Worm (Caenorhabditis elegans) whole organism, L4 larva: ENCODE results near the gene Y69E1A.5.

Source experiments
- D1046.2 ChIP-seq: fragments of 200-800 bp; sonication (Bioruptor generic); IDR thresholded peaks from 2 replicates; pipeline ENCODE4 v1.3.6; 2022; ENCODE audit warnings: missing genetic modification characterization, missing compliant biosample characterization
- F44E2.7 ChIP-seq: fragments of 200-800 bp; sonication (Bioruptor generic); IDR thresholded peaks from 2 replicates; pipeline ENCODE4 v2.1.2; 2022; ENCODE audit warnings: missing genetic modification characterization, missing compliant biosample characterization
- F49E8.2 ChIP-seq: sonication (generic microtip); optimal IDR thresholded peaks from 2 replicates; lab custom pipeline; 2016; ENCODE audit warnings: missing compliant biosample characterization, mild to moderate bottlenecking, missing genetic modification characterization, borderline replicate concordance
- R02D3.7 ChIP-seq: fragments of 150-350 bp; sonication (generic microtip); optimal IDR thresholded peaks from 3 replicates; lab custom pipeline; 2014; ENCODE audit warnings: missing biosample characterization, missing genetic modification characterization
- T20F7.1 ChIP-seq: fragments of 200-800 bp; sonication (Bioruptor generic); optimal IDR thresholded peaks from 2 replicates; lab custom pipeline; 2018; ENCODE audit warnings: mild to moderate bottlenecking, missing genetic modification characterization, missing compliant biosample characterization
- Y48G9A.11 ChIP-seq: fragments of 200-800 bp; sonication (Bioruptor generic); IDR thresholded peaks from 2 replicates; pipeline ENCODE4 v1.3.6; 2022; ENCODE audit warnings: missing genetic modification reagents, missing genetic modification characterization, missing compliant biosample characterization
- Y75B8A.6 ChIP-seq: fragments of 200-800 bp; sonication (Bioruptor generic); IDR thresholded peaks from 2 replicates; pipeline ENCODE4 v1.3.6; 2022; ENCODE audit warnings: missing genetic modification reagents, missing genetic modification characterization, missing compliant biosample characterization
- ZK337.2 ChIP-seq: fragments of 200-800 bp; sonication (Bioruptor generic); IDR thresholded peaks from 2 replicates; pipeline ENCODE4 v1.3.6; 2022; ENCODE audit warnings: missing genetic modification reagents, missing genetic modification characterization, missing compliant biosample characterization
- aha-1 ChIP-seq: fragments of 150-350 bp; peaks from one replicate; lab custom pipeline; 2014; ENCODE audit warnings: missing biosample characterization, missing genetic modification characterization
- aly-2 ChIP-seq: sonication (generic microtip); optimal IDR thresholded peaks from 2 replicates; lab custom pipeline; 2018; ENCODE audit warnings: missing biosample characterization, missing genetic modification characterization
- ceh-20 ChIP-seq: fragments of 200-800 bp; sonication (Bioruptor generic); IDR thresholded peaks from 2 replicates; pipeline ENCODE4 v1.3.6; 2022; ENCODE audit warnings: missing genetic modification reagents, missing genetic modification characterization, missing compliant biosample characterization
- ceh-28 ChIP-seq: fragments of 150-350 bp; optimal IDR thresholded peaks from 2 replicates; lab custom pipeline; 2014; ENCODE audit warnings: missing biosample characterization, missing genetic modification reagents, missing genetic modification characterization
- ceh-44 ChIP-seq: fragments of 200-800 bp; sonication (Bioruptor generic); IDR thresholded peaks from 2 replicates; pipeline ENCODE4 v1.3.6; 2022; ENCODE audit warnings: missing genetic modification reagents, missing genetic modification characterization, missing compliant biosample characterization
- ceh-82 ChIP-seq: sonication (generic microtip); optimal IDR thresholded peaks from 2 replicates; lab custom pipeline; 2017; ENCODE audit warnings: missing biosample characterization, missing genetic modification characterization
- cey-2 ChIP-seq: sonication (generic microtip); optimal IDR thresholded peaks from 3 replicates; lab custom pipeline; 2017; ENCODE audit warnings: missing genetic modification characterization, mild to moderate bottlenecking, missing compliant biosample characterization, antibody characterized with exemption, borderline replicate concordance; ENCODE audit not compliant: insufficient read depth
- daf-16 ChIP-seq, 3 experiments: sonication (generic microtip); optimal IDR thresholded peaks; 2 replicates each; lab custom pipeline; 2016 to 2017; ENCODE audit warnings: missing genetic modification characterization in 3 of 3, missing genetic modification reagents in 3 of 3, mild to moderate bottlenecking in 2 of 3, missing compliant biosample characterization in 2 of 3, missing biosample characterization in 1 of 3, moderate library complexity in 1 of 3
- daf-8 ChIP-seq: fragments of 200-800 bp; sonication (Bioruptor generic); IDR thresholded peaks from 2 replicates; pipeline ENCODE4 v1.3.6; 2022; ENCODE audit warnings: missing genetic modification characterization, missing compliant biosample characterization
- dmd-6 ChIP-seq: fragments of 200-800 bp; sonication (Bioruptor generic); IDR thresholded peaks from 2 replicates; pipeline ENCODE4 v1.3.6; 2022; ENCODE audit warnings: missing genetic modification reagents, missing genetic modification characterization, missing compliant biosample characterization
- dmd-8 ChIP-seq: fragments of 200-800 bp; sonication (Bioruptor generic); IDR thresholded peaks from 2 replicates; pipeline ENCODE4 v1.3.6; 2022; ENCODE audit warnings: missing genetic modification characterization, missing compliant biosample characterization
- duxl-1 ChIP-seq: sonication (generic microtip); optimal IDR thresholded peaks from 2 replicates; lab custom pipeline; 2016; ENCODE audit warnings: mild to moderate bottlenecking, missing genetic modification characterization, moderate library complexity, missing compliant biosample characterization; ENCODE audit not compliant: poor library complexity
- egl-27 ChIP-seq: sonication (generic microtip); optimal IDR thresholded peaks from 3 replicates; lab custom pipeline; 2017; ENCODE audit warnings: missing biosample characterization, missing genetic modification reagents, missing genetic modification characterization
- egl-43 ChIP-seq: fragments of 200-800 bp; sonication (Bioruptor generic); IDR thresholded peaks from 2 replicates; pipeline ENCODE4 v1.3.6; 2022; ENCODE audit warnings: missing genetic modification reagents, missing genetic modification characterization, missing compliant biosample characterization
- fkh-10 ChIP-seq: fragments of 150-350 bp; optimal IDR thresholded peaks from 2 replicates; lab custom pipeline; 2014; ENCODE audit warnings: missing biosample characterization, missing genetic modification reagents, missing genetic modification characterization
- hlh-30 ChIP-seq: sonication (generic microtip); optimal IDR thresholded peaks from 2 replicates; lab custom pipeline; 2017; ENCODE audit warnings: antibody characterized with exemption, mild to moderate bottlenecking, missing genetic modification characterization, missing compliant biosample characterization; ENCODE audit not compliant: insufficient read depth
- jun-1 ChIP-seq: fragments of 150-350 bp; optimal IDR thresholded peaks from 2 replicates; lab custom pipeline; 2014; ENCODE audit warnings: missing biosample characterization, missing genetic modification reagents, missing genetic modification characterization
- lim-7 ChIP-seq: fragments of 200-800 bp; sonication (Bioruptor generic); IDR thresholded peaks from 2 replicates; pipeline ENCODE4 v1.3.6; 2022; ENCODE audit warnings: missing genetic modification characterization, missing compliant biosample characterization
- lin-1 ChIP-seq: fragments of 200-800 bp; sonication (Bioruptor generic); IDR thresholded peaks from 2 replicates; pipeline ENCODE4 v1.3.6; 2022; ENCODE audit warnings: missing genetic modification reagents, missing genetic modification characterization, missing compliant biosample characterization
- lin-13 ChIP-seq: fragments of 150-350 bp; optimal IDR thresholded peaks from 2 replicates; lab custom pipeline; 2014; ENCODE audit warnings: missing biosample characterization, missing genetic modification reagents, missing genetic modification characterization
- lin-29 ChIP-seq: fragments of 200-800 bp; sonication (Bioruptor generic); IDR thresholded peaks from 2 replicates; pipeline ENCODE4 v1.3.6; 2022; ENCODE audit warnings: missing genetic modification reagents, missing genetic modification characterization, missing compliant biosample characterization
- lsy-2 ChIP-seq, 2 experiments: fragments of 150-350 bp in 1 of 2; sonication (generic microtip) in 1 of 2; optimal IDR thresholded peaks; 2 replicates each; lab custom pipeline; 2014 to 2017; ENCODE audit warnings: missing biosample characterization in 2 of 2, missing genetic modification characterization in 2 of 2
- madf-5 ChIP-seq, 2 experiments: fragments of 200-800 bp; sonication (Bioruptor generic); IDR thresholded peaks; 2 replicates each; pipeline ENCODE4 v1.3.6; 2022; ENCODE audit warnings: missing compliant biosample characterization in 2 of 2, missing genetic modification characterization in 2 of 2
- madf-9 ChIP-seq: fragments of 200-800 bp; sonication (Bioruptor generic); conservative IDR thresholded peaks from 2 replicates; pipeline ENCODE4 v1.3.6; 2022; ENCODE audit warnings: missing genetic modification reagents, missing genetic modification characterization, missing compliant biosample characterization
- mdl-1 ChIP-seq, 2 experiments: fragments of 150-350 bp in 1 of 2; sonication (generic microtip) in 1 of 2; optimal IDR thresholded peaks; 2 replicates each; lab custom pipeline; 2014 to 2017; ENCODE audit warnings: missing biosample characterization in 2 of 2, missing genetic modification characterization in 2 of 2
- nhr-25 ChIP-seq: sonication (generic microtip); optimal IDR thresholded peaks from 2 replicates; lab custom pipeline; 2017; ENCODE audit warnings: missing genetic modification characterization, mild to moderate bottlenecking, missing compliant biosample characterization, antibody characterized with exemption, moderate library complexity, borderline replicate concordance; ENCODE audit not compliant: insufficient read depth
- nhr-6 ChIP-seq: fragments of 150-350 bp; optimal IDR thresholded peaks from 2 replicates; lab custom pipeline; 2014; ENCODE audit warnings: missing biosample characterization, missing genetic modification characterization
- pha-4 ChIP-seq, 2 experiments: fragments of 150-350 bp in 1 of 2; fragments of 200-800 bp in 1 of 2; sonication (Bioruptor generic) in 1 of 2; IDR thresholded peaks in 1 of 2; optimal IDR thresholded peaks in 1 of 2; 2 replicates each; pipeline versions ENCODE4 v1.3.6 to Lab custom; 2014 to 2022; ENCODE audit warnings: missing genetic modification characterization in 2 of 2, missing genetic modification reagents in 2 of 2, missing biosample characterization in 1 of 2, missing compliant biosample characterization in 1 of 2
- rbr-2 ChIP-seq: sonication (generic microtip); optimal IDR thresholded peaks from 2 replicates; lab custom pipeline; 2016; ENCODE audit warnings: missing genotype, missing genetic modification characterization, missing compliant biosample characterization
- sdz-12 ChIP-seq: fragments of 200-800 bp; sonication (Bioruptor generic); optimal IDR thresholded peaks from 2 replicates; lab custom pipeline; 2018; ENCODE audit warnings: mild to moderate bottlenecking, missing genetic modification characterization, missing compliant biosample characterization
- spr-1 ChIP-seq: sonication (generic microtip); optimal IDR thresholded peaks from 2 replicates; lab custom pipeline; 2016; ENCODE audit warnings: mild to moderate bottlenecking, missing genetic modification characterization, missing compliant biosample characterization
- spr-3 ChIP-seq: fragments of 200-800 bp; sonication (Bioruptor generic); optimal IDR thresholded peaks from 2 replicates; lab custom pipeline; 2018; ENCODE audit warnings: mild to moderate bottlenecking, missing genetic modification characterization, missing compliant biosample characterization
- unc-130 ChIP-seq: sonication (generic microtip); optimal IDR thresholded peaks from 2 replicates; lab custom pipeline; 2016; ENCODE audit warnings: missing genetic modification reagents, missing genetic modification characterization, missing compliant biosample characterization
- zag-1 ChIP-seq: fragments of 150-350 bp; optimal IDR thresholded peaks from 2 replicates; lab custom pipeline; 2014; ENCODE audit warnings: missing biosample characterization, missing genetic modification characterization
- zfp-3 ChIP-seq: fragments of 200-800 bp; sonication (Bioruptor generic); conservative IDR thresholded peaks from 2 replicates; pipeline ENCODE4 v1.3.6; 2022; ENCODE audit warnings: missing genetic modification reagents, missing genetic modification characterization, missing compliant biosample characterization
- ztf-11 ChIP-seq: fragments of 150-350 bp; optimal IDR thresholded peaks from 2 replicates; lab custom pipeline; 2014; ENCODE audit warnings: missing biosample characterization, missing genetic modification characterization
- ztf-7 ChIP-seq: fragments of 150-350 bp; optimal IDR thresholded peaks from 2 replicates; lab custom pipeline; 2014; ENCODE audit warnings: missing biosample characterization, missing genetic modification characterization

Gene Y69E1A.5

ce11 chrIV:10933777-10934546 is 23.5 kb downstream of the Y69E1A.5 start (continued):
- TF ChIP-seq F49E8.2 (no peak), Y75B8A.6 (no peak), T20F7.1 (GFP tag; lab: Kevin White, UChicago) (peak; percentile 63), unc-130 (GFP tag; lab: Kevin White, UChicago) (no peak), nhr-6 (tag; lab: Kevin White, UChicago) (no peak), madf-5 (GFP tag; IDR thresholded peaks at IDR 0.05; lab: Robert Waterston, UW) (no peak), hlh-30 (tag; lab: Kevin White, UChicago) (peak; percentile 35), ztf-7 (tag; lab: Kevin White, UChicago) (no peak), spr-1 (tag; lab: Kevin White, UChicago) (peak; percentile 20), rbr-2 (tag; lab: Kevin White, UChicago) (no peak), nhr-25 (tag; lab: Kevin White, UChicago) (no peak), jun-1 (tag; lab: Kevin White, UChicago) (no peak), sdz-12 (peak; percentile 78), daf-16 (GFP tag; optimal IDR thresholded peaks at IDR 0.05; lab: Kevin White, UChicago) (no peak), daf-16 (tag; optimal IDR thresholded peaks at IDR 0.05; lab: Kevin White, UChicago) (peak; percentile 30), ceh-20 (no peak), spr-3 (GFP tag; lab: Kevin White, UChicago) (peak; percentile 61), madf-9 (GFP tag; lab: Robert Waterston, UW) (no peak), Y48G9A.11 (GFP tag; lab: Robert Waterston, UW) (no peak), lin-13 (GFP tag; lab: Kevin White, UChicago) (no peak)

- no peak for TF ChIP-seq egl-27 (tag; lab: Kevin White, UChicago)
- peak; percentile 63 for TF ChIP-seq fkh-10 (GFP tag; lab: Kevin White, UChicago)
- no peak for TF ChIP-seq aha-1 (tag; lab: Kevin White, UChicago)
- no peak; the same call in 1 of the 2 replicates for TF ChIP-seq pha-4 (GFP tag; IDR thresholded peaks at IDR 0.05; lab: Robert Waterston, UW)
- TF ChIP-seq pha-4 (tag; optimal IDR thresholded peaks at IDR 0.05; lab: Kevin White, UChicago), result peak; percentile 15
- TF ChIP-seq cey-2 (tag; lab: Kevin White, UChicago), result no peak
- TF ChIP-seq zag-1 (tag; lab: Kevin White, UChicago), result no peak
- TF ChIP-seq F44E2.7, result no peak
- TF ChIP-seq hlh-30 (tag; lab: Kevin White, UChicago), result peak; percentile 75
- no peak for TF ChIP-seq daf-8
- TF ChIP-seq zfp-3, result peak; percentile 81
- TF ChIP-seq R02D3.7, result no peak
- peak; percentile 79 for TF ChIP-seq ceh-44
- no peak for TF ChIP-seq F49E8.2
- peak; percentile 45; the same call in 1 of the 2 replicates for TF ChIP-seq lin-1
- peak in 1 of 2 experiments; percentile 91 for TF ChIP-seq lsy-2 (tag; optimal IDR thresholded peaks at IDR 0.05; lab: Kevin White, UChicago)
- peak; percentile 7; the same call in 1 of the 2 replicates for TF ChIP-seq lin-29 (GFP tag; lab: Robert Waterston, UW)
- TF ChIP-seq ZK337.2 (GFP tag; lab: Robert Waterston, UW), result no peak
- TF ChIP-seq duxl-1 (tag; lab: Kevin White, UChicago), result no peak
- TF ChIP-seq dmd-6 (GFP tag; lab: Robert Waterston, UW), result peak; percentile 71
- no peak for TF ChIP-seq aly-2 (tag; lab: Kevin White, UChicago)
- TF ChIP-seq ceh-28 (tag; lab: Kevin White, UChicago), result no peak
- no peak for TF ChIP-seq rbr-2 (tag; lab: Kevin White, UChicago)
- peak; percentile 65 for TF ChIP-seq nhr-6 (tag; lab: Kevin White, UChicago)
- no peak for TF ChIP-seq D1046.2 (GFP tag; lab: Robert Waterston, UW)
- TF ChIP-seq lim-7 (GFP tag; lab: Robert Waterston, UW), result no peak
- TF ChIP-seq egl-43, result 0 out of 2 replicates have a peak, but pooled peaks have one; percentile 35
- TF ChIP-seq dmd-8 (GFP tag; lab: Robert Waterston, UW), result peak; percentile 16; the same call in 1 of the 2 replicates
- TF ChIP-seq madf-9 (GFP tag; lab: Robert Waterston, UW), result peak; percentile 61
- TF ChIP-seq ztf-11 (tag; lab: Kevin White, UChicago), result no peak
- peak in 1 of 2 experiments; percentile 48 for TF ChIP-seq mdl-1 (tag; optimal IDR thresholded peaks at IDR 0.05; lab: Kevin White, UChicago)
- TF ChIP-seq ceh-82 (tag; lab: Kevin White, UChicago), result no peak
Observed at ce11 chrIV:10933062-10933552, 24.3 kb downstream of the Y69E1A.5 start, which contains the start of the genes dnc-1 and lsm-7. Gene dnc-1, minus strand, starts transcription at chrIV:10933203. Gene lsm-7, plus strand, starts transcription at chrIV:10933502.
